Fruit fly (Drosophila melanogaster) whole organism, embryonic: ENCODE measurements around the gene CG7352.
A peak's percentile ranks its signal among the peaks of the same experiment; 100 is the strongest.

Source experiments
- Asciz ChIP-seq: fragments of 200-800 bp; sonication (Bioruptor generic); optimal IDR thresholded peaks from 2 replicates; lab custom pipeline; 2017; ENCODE audit warnings: missing biosample characterization, mild to moderate bottlenecking, missing genetic modification characterization, missing genetic modification reagents
- CG11504 ChIP-seq: fragments of 200-800 bp; sonication (Bioruptor generic); optimal IDR thresholded peaks from 3 replicates; lab custom pipeline; 2019; ENCODE audit warnings: missing biosample characterization, mild to moderate bottlenecking, missing genetic modification characterization, moderate library complexity
- CG12769 ChIP-seq: fragments of 200-800 bp; sonication (Bioruptor generic); optimal IDR thresholded peaks from 2 replicates; lab custom pipeline; 2019; ENCODE audit warnings: missing biosample characterization, mild to moderate bottlenecking, missing genetic modification characterization, moderate library complexity
- CG13624 ChIP-seq: fragments of 200-800 bp; sonication (Bioruptor generic); optimal IDR thresholded peaks from 2 replicates; lab custom pipeline; 2016; ENCODE audit warnings: missing biosample characterization, missing genetic modification characterization
- CG15073 ChIP-seq: fragments of 200-800 bp; sonication (Bioruptor generic); optimal IDR thresholded peaks from 2 replicates; lab custom pipeline; 2016; ENCODE audit warnings: missing biosample characterization, missing genetic modification characterization
- CG15601 ChIP-seq: fragments of 200-800 bp; sonication (Bioruptor generic); optimal IDR thresholded peaks from 3 replicates; lab custom pipeline; 2019; ENCODE audit warnings: missing biosample characterization, mild to moderate bottlenecking, missing genetic modification characterization, moderate library complexity
- CG17568 ChIP-seq: fragments of 200-800 bp; sonication (Bioruptor generic); optimal IDR thresholded peaks from 2 replicates; lab custom pipeline; 2018; ENCODE audit warnings: missing biosample characterization, mild to moderate bottlenecking, missing genetic modification characterization, moderate library complexity
- CG18619 ChIP-seq: fragments of 200-800 bp; sonication (Bioruptor generic); optimal IDR thresholded peaks from 3 replicates; lab custom pipeline; 2017; ENCODE audit warnings: missing biosample characterization, mild to moderate bottlenecking, missing genetic modification characterization
- CG3065 ChIP-seq: fragments of 200-800 bp; sonication (Bioruptor generic); optimal IDR thresholded peaks from 2 replicates; lab custom pipeline; 2016; ENCODE audit warnings: missing biosample characterization, missing genetic modification characterization
- CG31365 ChIP-seq: fragments of 200-800 bp; sonication (Bioruptor generic); optimal IDR thresholded peaks from 2 replicates; lab custom pipeline; 2018; ENCODE audit warnings: missing biosample characterization, mild to moderate bottlenecking, missing genetic modification characterization
- CG32772 ChIP-seq: fragments of 200-800 bp; sonication (Bioruptor generic); IDR thresholded peaks from 2 replicates; pipeline ENCODE4 v1.3.6; 2022; ENCODE audit warnings: missing biosample characterization, missing genetic modification characterization
- CG4424 ChIP-seq: fragments of 200-800 bp; sonication (Bioruptor generic); optimal IDR thresholded peaks from 3 replicates; lab custom pipeline; 2016; ENCODE audit warnings: missing biosample characterization, missing genetic modification characterization
- CG4707 ChIP-seq: fragments of 200-800 bp; sonication (Bioruptor generic); optimal IDR thresholded peaks from 2 replicates; lab custom pipeline; 2018; ENCODE audit warnings: missing biosample characterization, mild to moderate bottlenecking, missing genetic modification characterization, moderate library complexity
- CG7839 ChIP-seq: fragments of 200-800 bp; sonication (Bioruptor generic); optimal IDR thresholded peaks from 3 replicates; lab custom pipeline; 2018; ENCODE audit warnings: missing biosample characterization, mild to moderate bottlenecking, missing genetic modification characterization, moderate library complexity
- CG9215 ChIP-seq: fragments of 200-800 bp; sonication (Bioruptor generic); IDR thresholded peaks from 2 replicates; pipeline ENCODE4 v1.3.6; 2022; ENCODE audit warnings: missing biosample characterization, missing genetic modification characterization
- Camta ChIP-seq: fragments of 200-800 bp; sonication (Bioruptor generic); optimal IDR thresholded peaks from 2 replicates; lab custom pipeline; 2016; ENCODE audit warnings: missing biosample characterization, missing genetic modification characterization
- Dek ChIP-seq: fragments of 200-800 bp; sonication (Bioruptor generic); optimal IDR thresholded peaks from 3 replicates; lab custom pipeline; 2019; ENCODE audit warnings: missing biosample characterization, mild to moderate bottlenecking, missing genetic modification characterization, moderate library complexity
- HLH4C ChIP-seq: fragments of 200-800 bp; sonication (Bioruptor generic); IDR thresholded peaks from 3 replicates; pipeline ENCODE4 v1.3.6; 2022; ENCODE audit warnings: missing biosample characterization, missing genetic modification characterization; ENCODE audit not compliant: partially characterized antibody
- Hmx ChIP-seq: fragments of 200-800 bp; sonication (Bioruptor generic); optimal IDR thresholded peaks from 2 replicates; lab custom pipeline; 2016; ENCODE audit warnings: missing biosample characterization, missing genetic modification characterization
- Spps ChIP-seq: fragments of 200-800 bp; sonication (Bioruptor generic); optimal IDR thresholded peaks from 2 replicates; lab custom pipeline; 2018; ENCODE audit warnings: missing biosample characterization, mild to moderate bottlenecking, missing genetic modification characterization
- Sry-δ ChIP-seq: fragments of 200-800 bp; sonication (Bioruptor generic); optimal IDR thresholded peaks from 2 replicates; lab custom pipeline; 2016; ENCODE audit warnings: missing biosample characterization, missing genetic modification characterization
- Xbp1 ChIP-seq: fragments of 200-800 bp; sonication (Bioruptor generic); optimal IDR thresholded peaks from 3 replicates; lab custom pipeline; 2016; ENCODE audit warnings: missing biosample characterization, mild to moderate bottlenecking, missing genetic modification characterization
- al ChIP-seq: fragments of 200-800 bp; sonication (Bioruptor generic); IDR thresholded peaks from 2 replicates; pipeline ENCODE4 v1.3.6; 2022; ENCODE audit warnings: missing biosample characterization, missing genetic modification characterization
- amos ChIP-seq: fragments of 200-800 bp; sonication (Bioruptor generic); IDR thresholded peaks from 2 replicates; pipeline ENCODE4 v1.3.6; 2022; ENCODE audit warnings: missing biosample characterization, missing genetic modification characterization; ENCODE audit not compliant: partially characterized antibody
- chif ChIP-seq, 2 experiments: fragments of 200-800 bp; sonication (Bioruptor generic); optimal IDR thresholded peaks; 3 replicates each; lab custom pipeline; 2016; ENCODE audit warnings: missing biosample characterization in 2 of 2, missing genetic modification characterization in 2 of 2
- cwo ChIP-seq: fragments of 200-800 bp; sonication (Bioruptor generic); optimal IDR thresholded peaks from 3 replicates; lab custom pipeline; 2017; ENCODE audit warnings: missing biosample characterization, missing genetic modification characterization, mild to moderate bottlenecking, moderate library complexity, missing genetic modification reagents
- da ChIP-seq: fragments of 200-800 bp; sonication (Bioruptor generic); optimal IDR thresholded peaks from 2 replicates; lab custom pipeline; 2016; ENCODE audit warnings: missing biosample characterization, missing genetic modification characterization
- dpn ChIP-seq, 2 experiments: fragments of 200-800 bp; sonication (Bioruptor generic); optimal IDR thresholded peaks; 3 replicates each; lab custom pipeline; 2016; ENCODE audit warnings: missing biosample characterization in 2 of 2, missing genetic modification characterization in 2 of 2
- dysf ChIP-seq: fragments of 200-800 bp; sonication (Bioruptor generic); IDR thresholded peaks from 3 replicates; pipeline ENCODE4 v1.3.6; 2022; ENCODE audit warnings: missing biosample characterization, missing genetic modification characterization
- ewg ChIP-seq: fragments of 200-800 bp; sonication (Bioruptor generic); optimal IDR thresholded peaks from 3 replicates; lab custom pipeline; 2017; ENCODE audit warnings: mild to moderate bottlenecking, missing biosample characterization, missing genetic modification reagents, missing genetic modification characterization
- gce ChIP-seq: fragments of 200-800 bp; sonication (Bioruptor generic); IDR thresholded peaks from 3 replicates; pipeline ENCODE4 v1.3.6; 2022; ENCODE audit warnings: missing biosample characterization, missing genetic modification characterization
- gt ChIP-seq: fragments of 200-800 bp; sonication (Bioruptor generic); IDR thresholded peaks from 2 replicates; pipeline ENCODE4 v1.3.6; 2022; ENCODE audit warnings: missing biosample characterization, missing genetic modification characterization
- hth ChIP-seq: fragments of >200 bp; optimal IDR thresholded peaks from 2 replicates; lab custom pipeline; 2017; ENCODE audit warnings: inconsistent platforms
- insv ChIP-seq, 2 experiments: fragments of 200-800 bp; sonication (Bioruptor generic); optimal IDR thresholded peaks; 3 replicates each; lab custom pipeline; 2016 to 2018; ENCODE audit warnings: missing biosample characterization in 2 of 2, missing genetic modification characterization in 2 of 2
- lola ChIP-seq, 3 experiments: fragments of >200 bp in 2 of 3; fragments of 200-800 bp in 1 of 3; sonication (Bioruptor generic) in 1 of 3; optimal IDR thresholded peaks; 2 replicates each; lab custom pipeline; 2017 to 2019; ENCODE audit warnings: missing biosample characterization in 3 of 3, missing genetic modification characterization in 3 of 3, mild to moderate bottlenecking in 1 of 3, moderate library complexity in 1 of 3
- mirr ChIP-seq: fragments of 200-800 bp; sonication (Bioruptor generic); optimal IDR thresholded peaks from 3 replicates; lab custom pipeline; 2018; ENCODE audit warnings: missing biosample characterization, mild to moderate bottlenecking, missing genetic modification characterization
- nmo ChIP-seq: fragments of 200-800 bp; sonication (Bioruptor generic); optimal IDR thresholded peaks from 2 replicates; lab custom pipeline; 2018; ENCODE audit warnings: missing biosample characterization, mild to moderate bottlenecking, missing genetic modification characterization, moderate library complexity
- org-1 ChIP-seq: fragments of 200-800 bp; sonication (Bioruptor generic); optimal IDR thresholded peaks from 2 replicates; lab custom pipeline; 2017; ENCODE audit warnings: missing biosample characterization, missing genetic modification characterization
- pfk ChIP-seq: fragments of 200-800 bp; sonication (Bioruptor generic); optimal IDR thresholded peaks from 2 replicates; lab custom pipeline; 2018; ENCODE audit warnings: missing biosample characterization, mild to moderate bottlenecking, missing genetic modification characterization, moderate library complexity
- pzg ChIP-seq: fragments of 200-800 bp; sonication (Bioruptor generic); optimal IDR thresholded peaks from 3 replicates; lab custom pipeline; 2018; ENCODE audit warnings: missing biosample characterization, mild to moderate bottlenecking, missing genetic modification characterization, moderate library complexity
- sc ChIP-seq, 3 experiments: fragments of >200 bp in 2 of 3; fragments of 200-800 bp in 1 of 3; sonication (Bioruptor generic) in 1 of 3; optimal IDR thresholded peaks; 2 replicates in 2 of 3; 3 replicates in 1 of 3; lab custom pipeline; 2017; ENCODE audit warnings: mild to moderate bottlenecking in 1 of 3, missing biosample characterization in 1 of 3, missing genetic modification characterization in 1 of 3, missing genetic modification reagents in 1 of 3
- scrt ChIP-seq: fragments of 200-800 bp; sonication (Bioruptor generic); optimal IDR thresholded peaks from 2 replicates; lab custom pipeline; 2018; ENCODE audit warnings: missing biosample characterization, mild to moderate bottlenecking, missing genetic modification characterization, moderate library complexity
- sisA ChIP-seq: fragments of 200-800 bp; sonication (Bioruptor generic); IDR thresholded peaks from 2 replicates; pipeline ENCODE4 v1.3.6; 2022; ENCODE audit warnings: missing biosample characterization, missing genetic modification characterization
- so ChIP-seq: fragments of 200-800 bp; sonication (Bioruptor generic); IDR thresholded peaks from 3 replicates; pipeline ENCODE4 v1.3.6; 2022; ENCODE audit warnings: missing biosample characterization, missing genetic modification characterization
- tap ChIP-seq: fragments of 200-800 bp; optimal IDR thresholded peaks from 3 replicates; lab custom pipeline; 2019; ENCODE audit warnings: missing biosample characterization, mild to moderate bottlenecking, missing genetic modification characterization, moderate library complexity
- tna ChIP-seq: fragments of 200-800 bp; sonication (Bioruptor generic); IDR thresholded peaks from 2 replicates; pipeline ENCODE4 v1.3.6; 2022; ENCODE audit warnings: missing biosample characterization, missing genetic modification characterization; ENCODE audit not compliant: partially characterized antibody
- trem ChIP-seq: fragments of 200-800 bp; optimal IDR thresholded peaks from 3 replicates; lab custom pipeline; 2019; ENCODE audit warnings: missing biosample characterization, mild to moderate bottlenecking, missing genetic modification characterization, moderate library complexity
- ttk ChIP-seq: fragments of 200-800 bp; sonication (Bioruptor generic); IDR thresholded peaks from 2 replicates; pipeline ENCODE4 v2.1.2; 2022; ENCODE audit warnings: missing biosample characterization, missing genetic modification characterization

Gene CG7352

DNA sequence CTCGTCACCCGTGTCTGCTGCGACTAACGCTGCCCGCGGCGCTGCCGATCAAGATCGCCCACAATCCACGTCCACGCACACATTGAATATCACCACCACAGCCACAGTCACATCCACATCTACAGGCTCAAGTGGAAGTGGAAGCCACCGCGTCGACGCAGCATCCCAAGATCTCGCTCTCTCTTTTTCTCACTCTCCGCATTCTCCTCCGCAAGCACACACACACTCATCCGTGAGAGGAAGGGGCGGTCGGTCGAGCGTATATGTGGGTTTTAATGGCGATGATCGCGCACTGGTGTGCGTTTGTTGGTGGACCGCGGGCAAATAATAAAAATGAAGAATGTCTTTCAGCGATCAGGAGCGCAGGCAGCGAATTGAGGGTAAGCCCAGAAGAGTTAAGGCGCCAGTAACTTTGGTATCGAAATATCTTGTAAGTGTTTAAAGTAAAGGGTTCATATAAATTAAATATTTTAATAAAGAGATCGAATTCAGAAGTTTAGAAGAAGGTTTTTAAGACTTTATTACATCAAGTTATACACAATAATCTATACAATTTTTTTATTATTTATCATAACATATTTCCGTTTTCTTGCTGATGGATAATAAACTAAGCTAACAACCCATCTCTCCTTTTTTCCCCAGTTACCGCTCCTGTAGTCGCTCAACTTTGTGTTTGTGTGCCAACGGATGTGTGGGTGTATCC, 13.5 kb upstream of the CG7352 start, which contains the start of gene Poxm (continued):
- TF ChIP-seq CG15601 = peak; percentile 89
- TF ChIP-seq lola (GFP tag; optimal IDR thresholded peaks at IDR 0.05; lab: Kevin White, UChicago) = peak in 2 of 3 experiments; percentile 56 to 96
- TF ChIP-seq pzg (GFP tag; lab: Kevin White, UChicago) = no peak
- peak; percentile 72 for TF ChIP-seq CG15073
- TF ChIP-seq CG18619 (GFP tag; lab: Kevin White, UChicago) = peak; percentile 88
- TF ChIP-seq amos = no peak; the same call in none of the 2 replicates
- TF ChIP-seq Spps = peak; percentile 88
- TF ChIP-seq pfk = no peak
- peak; percentile 37 to 75 for TF ChIP-seq chif (GFP tag; optimal IDR thresholded peaks at IDR 0.05; lab: Kevin White, UChicago)
- peak; percentile 46 for TF ChIP-seq hth
- TF ChIP-seq so = peak; percentile 64; the same call in 1 of the 3 replicates
- peak; percentile 87 for TF ChIP-seq org-1 (GFP tag; lab: Kevin White, UChicago)
- peak; percentile 56 for TF ChIP-seq CG17568 (GFP tag; lab: Kevin White, UChicago)
- TF ChIP-seq da (GFP tag; lab: Kevin White, UChicago) = no peak
- peak; percentile 84 for TF ChIP-seq al
- peak; percentile 30 for TF ChIP-seq Hmx (GFP tag; lab: Kevin White, UChicago)
- TF ChIP-seq ttk = peak; percentile 80
- TF ChIP-seq dysf = peak; percentile 94
- peak; percentile 93 for TF ChIP-seq sisA (GFP tag; lab: Robert Waterston, UW)
- no peak for TF ChIP-seq mirr (GFP tag; lab: Kevin White, UChicago)
- peak; percentile 97 for TF ChIP-seq CG7839 (tag; lab: Kevin White, UChicago)
- peak; percentile 87 for TF ChIP-seq Dek
- TF ChIP-seq insv (GFP tag; optimal IDR thresholded peaks at IDR 0.05; lab: Kevin White, UChicago) = peak in 1 of 2 experiments; percentile 19
- TF ChIP-seq CG4424 (GFP tag; lab: Kevin White, UChicago) = peak; percentile 95
- peak; percentile 78 for TF ChIP-seq tap (tag; lab: Kevin White, UChicago)
- no peak for TF ChIP-seq HLH4C (GFP tag; lab: Robert Waterston, UW)
- TF ChIP-seq CG32772 (GFP tag; lab: Robert Waterston, UW) = peak; percentile 88
- no peak for TF ChIP-seq Sry-δ (GFP tag; lab: Kevin White, UChicago)
- no peak for TF ChIP-seq tna (GFP tag; lab: Robert Waterston, UW)
- TF ChIP-seq CG4707 (GFP tag; lab: Kevin White, UChicago) = peak; percentile 40
- peak; percentile 72; the same call in 2 of the 3 replicates for TF ChIP-seq gce (GFP tag; lab: Robert Waterston, UW)
- TF ChIP-seq CG12769 (tag; lab: Kevin White, UChicago) = peak; percentile 4
- peak; percentile 86 for TF ChIP-seq ewg (GFP tag; lab: Kevin White, UChicago)
- TF ChIP-seq CG31365 (tag; lab: Kevin White, UChicago) = no peak
- TF ChIP-seq scrt (GFP tag; lab: Kevin White, UChicago) = peak; percentile 24
- TF ChIP-seq Asciz (GFP tag; lab: Kevin White, UChicago) = peak; percentile 83
- TF ChIP-seq CG3065 (GFP tag; lab: Kevin White, UChicago) = peak; percentile 69
- peak; percentile 89 for TF ChIP-seq CG9215 (GFP tag; lab: Robert Waterston, UW)
- peak; percentile 98 for TF ChIP-seq nmo
- peak; percentile 74 for TF ChIP-seq cwo (GFP tag; lab: Kevin White, UChicago)
- TF ChIP-seq CG13624 (GFP tag; lab: Kevin White, UChicago) = peak; percentile 68
- peak; percentile 87 for TF ChIP-seq trem (tag; lab: Kevin White, UChicago)
- peak; percentile 92 for TF ChIP-seq Xbp1 (GFP tag; lab: Kevin White, UChicago)
- TF ChIP-seq CG11504 = peak; percentile 93
- peak; percentile 83 for TF ChIP-seq gt
- TF ChIP-seq sc (optimal IDR thresholded peaks at IDR 0.05; lab: Kevin White, UChicago) = no peak
- peak; percentile 91 for TF ChIP-seq sc (GFP tag; optimal IDR thresholded peaks at IDR 0.05; lab: Kevin White, UChicago)
- peak; percentile 66 for TF ChIP-seq Camta (GFP tag; lab: Kevin White, UChicago)
- peak; percentile 81 to 86 for TF ChIP-seq dpn (GFP tag; optimal IDR thresholded peaks at IDR 0.05; lab: Kevin White, UChicago)
